Fruit fly (Drosophila melanogaster) whole organism, embryonic: ENCODE results near the gene usp.

Experiments
- Bgb ChIP-seq: fragments of 200-800 bp; sonication (Bioruptor generic); IDR thresholded peaks from 2 replicates; pipeline ENCODE4 v1.3.6; 2022; ENCODE audit warnings: missing biosample characterization, missing genetic modification characterization; ENCODE audit not compliant: partially characterized antibody
- C15 ChIP-seq: fragments of 200-800 bp; sonication (Bioruptor generic); IDR thresholded peaks from 3 replicates; pipeline ENCODE4 v1.3.6; 2022; ENCODE audit warnings: missing biosample characterization, missing genetic modification characterization
- CG15073 ChIP-seq: fragments of 200-800 bp; sonication (Bioruptor generic); optimal IDR thresholded peaks from 2 replicates; lab custom pipeline; 2016; ENCODE audit warnings: missing biosample characterization, missing genetic modification characterization
- CG1603 ChIP-seq: fragments of 200-800 bp; sonication (Bioruptor generic); optimal IDR thresholded peaks from 2 replicates; lab custom pipeline; 2019; ENCODE audit warnings: missing biosample characterization, mild to moderate bottlenecking, missing genetic modification characterization, moderate library complexity
- CG17912 ChIP-seq: fragments of 200-800 bp; sonication (Bioruptor generic); optimal IDR thresholded peaks from 2 replicates; lab custom pipeline; 2018; ENCODE audit warnings: missing biosample characterization, mild to moderate bottlenecking, missing genetic modification characterization
- CG18599 ChIP-seq: fragments of 200-800 bp; sonication (Bioruptor generic); optimal IDR thresholded peaks from 3 replicates; lab custom pipeline; 2017; ENCODE audit warnings: missing biosample characterization, missing genetic modification characterization, mild to moderate bottlenecking, moderate library complexity, missing genetic modification reagents
- CG18764 ChIP-seq: fragments of 200-800 bp; sonication (Bioruptor generic); optimal IDR thresholded peaks from 3 replicates; lab custom pipeline; 2016; ENCODE audit warnings: missing biosample characterization, missing genetic modification characterization
- CG30403 ChIP-seq: fragments of 200-800 bp; sonication (Bioruptor generic); optimal IDR thresholded peaks from 3 replicates; lab custom pipeline; 2016; ENCODE audit warnings: missing biosample characterization, missing genetic modification characterization
- CG33557 ChIP-seq: fragments of 200-800 bp; sonication (Bioruptor generic); optimal IDR thresholded peaks from 2 replicates; lab custom pipeline; 2019; ENCODE audit warnings: missing biosample characterization, mild to moderate bottlenecking, missing genetic modification characterization, moderate library complexity
- CG3847 ChIP-seq: fragments of 200-800 bp; sonication (Bioruptor generic); IDR thresholded peaks from 2 replicates; pipeline ENCODE4 v1.3.6; 2022; ENCODE audit warnings: missing biosample characterization, missing genetic modification characterization
- CG42726 ChIP-seq: fragments of 200-800 bp; sonication (Bioruptor generic); IDR thresholded peaks from 2 replicates; pipeline ENCODE4 v1.3.6; 2022; ENCODE audit warnings: missing biosample characterization, missing genetic modification characterization; ENCODE audit not compliant: partially characterized antibody
- CG6689 ChIP-seq: fragments of 200-800 bp; sonication (Bioruptor generic); IDR thresholded peaks from 2 replicates; pipeline ENCODE4 v1.3.6; 2022; ENCODE audit warnings: missing biosample characterization, missing genetic modification characterization
- CG7271 ChIP-seq: fragments of 200-800 bp; sonication (Bioruptor generic); optimal IDR thresholded peaks from 2 replicates; lab custom pipeline; 2018; ENCODE audit warnings: missing biosample characterization, mild to moderate bottlenecking, missing genetic modification characterization, moderate library complexity
- CG7745 ChIP-seq: fragments of 200-800 bp; sonication (Bioruptor generic); optimal IDR thresholded peaks from 2 replicates; lab custom pipeline; 2018; ENCODE audit warnings: missing biosample characterization, mild to moderate bottlenecking, missing genetic modification characterization, moderate library complexity
- CG7963 ChIP-seq: fragments of 200-800 bp; sonication (Bioruptor generic); IDR thresholded peaks from 3 replicates; pipeline ENCODE4 v1.3.6; 2022; ENCODE audit warnings: missing biosample characterization, missing genetic modification characterization; ENCODE audit not compliant: partially characterized antibody
- CG7987 ChIP-seq: fragments of 200-800 bp; sonication (Bioruptor generic); optimal IDR thresholded peaks from 2 replicates; lab custom pipeline; 2018; ENCODE audit warnings: missing biosample characterization, mild to moderate bottlenecking, missing genetic modification characterization, moderate library complexity
- CG8765 ChIP-seq: fragments of 200-800 bp; sonication (Bioruptor generic); IDR thresholded peaks from 2 replicates; pipeline ENCODE4 v1.3.6; 2022; ENCODE audit warnings: missing biosample characterization, missing genetic modification characterization
- CG9215 ChIP-seq: fragments of 200-800 bp; sonication (Bioruptor generic); IDR thresholded peaks from 2 replicates; pipeline ENCODE4 v1.3.6; 2022; ENCODE audit warnings: missing biosample characterization, missing genetic modification characterization
- CG9817 ChIP-seq: fragments of 200-800 bp; sonication (Bioruptor generic); optimal IDR thresholded peaks from 2 replicates; lab custom pipeline; 2018; ENCODE audit warnings: missing biosample characterization, mild to moderate bottlenecking, missing genetic modification characterization, moderate library complexity
- CG9932 ChIP-seq: fragments of 200-800 bp; sonication (Bioruptor generic); IDR thresholded peaks from 2 replicates; pipeline ENCODE4 v1.3.6; 2022; ENCODE audit warnings: missing biosample characterization, missing genetic modification characterization
- Dip3 ChIP-seq: fragments of 200-800 bp; sonication (Bioruptor generic); optimal IDR thresholded peaks from 3 replicates; lab custom pipeline; 2016; ENCODE audit warnings: missing biosample characterization, missing genetic modification characterization
- H15 ChIP-seq: fragments of 200-800 bp; sonication (Bioruptor generic); IDR thresholded peaks from 3 replicates; pipeline ENCODE4 v1.3.6; 2022; ENCODE audit warnings: missing biosample characterization, missing genetic modification characterization
- Hr51 ChIP-seq, 2 experiments: fragments of 200-800 bp; sonication (Bioruptor generic); optimal IDR thresholded peaks; 2 replicates in 1 of 2; 3 replicates in 1 of 2; lab custom pipeline; 2016 to 2018; ENCODE audit warnings: missing biosample characterization in 2 of 2, missing genetic modification characterization in 2 of 2, mild to moderate bottlenecking in 1 of 2, moderate library complexity in 1 of 2
- Mad ChIP-seq: fragments of 200-800 bp; sonication (Bioruptor generic); optimal IDR thresholded peaks from 2 replicates; lab custom pipeline; 2016; ENCODE audit warnings: missing biosample characterization, missing genetic modification characterization
- Nf-YB ChIP-seq: fragments of 200-800 bp; sonication (Bioruptor generic); optimal IDR thresholded peaks from 3 replicates; lab custom pipeline; 2019; ENCODE audit warnings: missing biosample characterization, mild to moderate bottlenecking, missing genetic modification characterization, moderate library complexity
- Oaz ChIP-seq: fragments of 200-800 bp; sonication (Bioruptor generic); IDR thresholded peaks from 2 replicates; pipeline ENCODE4 v1.3.6; 2022; ENCODE audit warnings: missing biosample characterization, missing genetic modification characterization
- Poxn ChIP-seq: fragments of 200-800 bp; sonication (Bioruptor generic); IDR thresholded peaks from 2 replicates; pipeline ENCODE4 v1.3.6; 2022; ENCODE audit warnings: missing biosample characterization, missing genetic modification characterization
- Sox102F ChIP-seq: fragments of 200-800 bp; sonication (Bioruptor generic); optimal IDR thresholded peaks from 2 replicates; lab custom pipeline; 2018; ENCODE audit warnings: missing biosample characterization, mild to moderate bottlenecking, missing genetic modification characterization, moderate library complexity
- Sry-β ChIP-seq: fragments of 200-800 bp; sonication (Bioruptor generic); optimal IDR thresholded peaks from 2 replicates; lab custom pipeline; 2018; ENCODE audit warnings: missing biosample characterization, mild to moderate bottlenecking, missing genetic modification characterization, moderate library complexity
- corto ChIP-seq: fragments of 200-800 bp; sonication (Bioruptor generic); optimal IDR thresholded peaks from 2 replicates; lab custom pipeline; 2016; ENCODE audit warnings: missing biosample characterization, mild to moderate bottlenecking, missing genetic modification characterization, moderate library complexity
- dysf ChIP-seq: fragments of 200-800 bp; sonication (Bioruptor generic); IDR thresholded peaks from 3 replicates; pipeline ENCODE4 v1.3.6; 2022; ENCODE audit warnings: missing biosample characterization, missing genetic modification characterization
- gem ChIP-seq: fragments of 200-800 bp; sonication (Bioruptor generic); optimal IDR thresholded peaks from 2 replicates; lab custom pipeline; 2019; ENCODE audit warnings: missing biosample characterization, mild to moderate bottlenecking, missing genetic modification characterization, moderate library complexity
- ham ChIP-seq: fragments of 200-800 bp; sonication (Bioruptor generic); IDR thresholded peaks from 2 replicates; pipeline ENCODE4 v1.3.6; 2022; ENCODE audit warnings: missing biosample characterization, missing genetic modification characterization
- hbn ChIP-seq: fragments of 200-800 bp; sonication (Bioruptor generic); IDR thresholded peaks from 2 replicates; pipeline ENCODE4 v1.3.6; 2022; ENCODE audit warnings: missing biosample characterization, missing genetic modification characterization; ENCODE audit not compliant: partially characterized antibody
- hth ChIP-seq: fragments of >200 bp; optimal IDR thresholded peaks from 2 replicates; lab custom pipeline; 2017; ENCODE audit warnings: inconsistent platforms
- ind ChIP-seq: fragments of 200-800 bp; sonication (Bioruptor generic); optimal IDR thresholded peaks from 3 replicates; lab custom pipeline; 2016; ENCODE audit warnings: missing biosample characterization, missing genetic modification characterization
- kah ChIP-seq: fragments of 200-800 bp; sonication (Bioruptor generic); optimal IDR thresholded peaks from 2 replicates; lab custom pipeline; 2018; ENCODE audit warnings: missing biosample characterization, mild to moderate bottlenecking, missing genetic modification characterization
- kay ChIP-seq: fragments of 200-800 bp; sonication (Bioruptor generic); optimal IDR thresholded peaks from 2 replicates; lab custom pipeline; 2016; ENCODE audit warnings: missing biosample characterization, missing genetic modification characterization
- lilli ChIP-seq: fragments of 200-800 bp; sonication (Bioruptor generic); optimal IDR thresholded peaks from 3 replicates; lab custom pipeline; 2016; ENCODE audit warnings: missing biosample characterization, missing genetic modification characterization
- nerfin-2 ChIP-seq: fragments of 200-800 bp; sonication (Bioruptor generic); IDR thresholded peaks from 2 replicates; pipeline ENCODE4 v1.3.6; 2022; ENCODE audit warnings: missing biosample characterization, missing genetic modification characterization; ENCODE audit not compliant: partially characterized antibody
- onecut ChIP-seq: fragments of 200-800 bp; sonication (Bioruptor generic); IDR thresholded peaks from 2 replicates; pipeline ENCODE4 v1.3.6; 2022; ENCODE audit warnings: missing biosample characterization, missing genetic modification characterization
- prd ChIP-seq, 3 experiments: fragments of >200 bp in 2 of 3; fragments of 200-800 bp in 1 of 3; sonication (Bioruptor generic) in 1 of 3; optimal IDR thresholded peaks in 2 of 3; IDR thresholded peaks in 1 of 3; 2 replicates in 2 of 3; 3 replicates in 1 of 3; pipeline versions ENCODE4 v1.3.6 to Lab custom; 2017 to 2022; ENCODE audit warnings: missing biosample characterization in 1 of 3, missing genetic modification characterization in 1 of 3
- psq ChIP-seq: fragments of 200-800 bp; sonication (Bioruptor generic); optimal IDR thresholded peaks from 2 replicates; lab custom pipeline; 2017; ENCODE audit warnings: missing biosample characterization, missing genetic modification characterization
- pum ChIP-seq: fragments of 200-800 bp; sonication (Bioruptor generic); optimal IDR thresholded peaks from 2 replicates; lab custom pipeline; 2016; ENCODE audit warnings: missing biosample characterization, missing genetic modification characterization
- repo ChIP-seq: fragments of 200-800 bp; sonication (Bioruptor generic); optimal IDR thresholded peaks from 2 replicates; lab custom pipeline; 2016; ENCODE audit warnings: missing biosample characterization, missing genetic modification characterization
- run ChIP-seq: fragments of 200-800 bp; sonication (Bioruptor generic); optimal IDR thresholded peaks from 3 replicates; lab custom pipeline; 2018; ENCODE audit warnings: missing biosample characterization, mild to moderate bottlenecking, missing genetic modification characterization
- sens ChIP-seq: fragments of 200-800 bp; sonication (Bioruptor generic); peaks from one replicate; lab custom pipeline; 2016; ENCODE audit warnings: missing biosample characterization, missing genetic modification characterization
- so ChIP-seq: fragments of 200-800 bp; sonication (Bioruptor generic); IDR thresholded peaks from 3 replicates; pipeline ENCODE4 v1.3.6; 2022; ENCODE audit warnings: missing biosample characterization, missing genetic modification characterization
- ssp ChIP-seq: fragments of 200-800 bp; sonication (Bioruptor generic); IDR thresholded peaks from 2 replicates; pipeline ENCODE4 v1.3.6; 2022; ENCODE audit warnings: missing biosample characterization, missing genetic modification characterization
- unpg ChIP-seq: fragments of 200-800 bp; sonication (Bioruptor generic); optimal IDR thresholded peaks from 3 replicates; lab custom pipeline; 2018; ENCODE audit warnings: missing biosample characterization, mild to moderate bottlenecking, missing genetic modification characterization, moderate library complexity

The usp gene

dm6 chrX:2083109-2083508 lies 41.0 kb upstream of the usp start (continued):
- no peak for TF ChIP-seq CG33557 (GFP tag; lab: Kevin White, UChicago)
- TF ChIP-seq onecut (GFP tag; lab: Robert Waterston, UW), result no peak
- peak; percentile 53; the same call in 1 of the 2 replicates for TF ChIP-seq Poxn
- peak; percentile 36 for TF ChIP-seq sens (GFP tag; lab: Kevin White, UChicago)
- peak; percentile 16 for TF ChIP-seq kay
- no peak for TF ChIP-seq kah
- peak; percentile 82 for TF ChIP-seq CG9817 (tag; lab: Kevin White, UChicago)
- TF ChIP-seq CG7271, result no peak
- no peak for TF ChIP-seq CG7987 (GFP tag; lab: Kevin White, UChicago)
- peak; percentile 68 for TF ChIP-seq CG3847 (GFP tag; lab: Robert Waterston, UW)
- no peak; the same call in 1 of the 2 replicates for TF ChIP-seq ssp (GFP tag; lab: Robert Waterston, UW)
- no peak for TF ChIP-seq nerfin-2
- no peak for TF ChIP-seq Bgb (GFP tag; lab: Robert Waterston, UW)
- no peak for TF ChIP-seq CG18764 (GFP tag; lab: Kevin White, UChicago)
- peak; percentile 42; the same call in 1 of the 2 replicates for TF ChIP-seq CG8765 (GFP tag; lab: Robert Waterston, UW)
- TF ChIP-seq H15 (GFP tag; lab: Robert Waterston, UW), result no peak
- TF ChIP-seq CG9215 (GFP tag; lab: Robert Waterston, UW), result peak; percentile 79
- no peak for TF ChIP-seq Nf-YB
- TF ChIP-seq CG17912 (GFP tag; lab: Kevin White, UChicago), result no peak
- peak; percentile 53 for TF ChIP-seq CG1603 (tag; lab: Kevin White, UChicago)
- TF ChIP-seq corto (GFP tag; lab: Kevin White, UChicago), result no peak
- TF ChIP-seq Sry-β (GFP tag; lab: Kevin White, UChicago), result no peak
- no peak for TF ChIP-seq prd (optimal IDR thresholded peaks at IDR 0.05; lab: Kevin White, UChicago)
- TF ChIP-seq prd (GFP tag; IDR thresholded peaks at IDR 0.05; lab: Robert Waterston, UW), result peak; percentile 75
- TF ChIP-seq so (GFP tag; lab: Robert Waterston, UW), result peak; percentile 72; the same call in 2 of the 3 replicates
- peak; percentile 42; the same call in 1 of the 2 replicates for TF ChIP-seq CG6689 (GFP tag; lab: Robert Waterston, UW)
- peak; percentile 66 for TF ChIP-seq Dip3 (GFP tag; lab: Kevin White, UChicago)
- peak; percentile 51 for TF ChIP-seq CG30403
- peak; percentile 57 for TF ChIP-seq unpg (GFP tag; lab: Kevin White, UChicago)
- TF ChIP-seq psq (GFP tag; lab: Kevin White, UChicago), result no peak
- TF ChIP-seq CG15073 (GFP tag; lab: Kevin White, UChicago), result no peak
- TF ChIP-seq pum (GFP tag; lab: Kevin White, UChicago), result peak; percentile 16
- TF ChIP-seq CG7963 (GFP tag; lab: Robert Waterston, UW), result no peak
- no peak for TF ChIP-seq CG42726 (GFP tag; lab: Robert Waterston, UW)
- peak; percentile 91 for TF ChIP-seq CG9932 (GFP tag; lab: Robert Waterston, UW)
- no peak for TF ChIP-seq ham (GFP tag; lab: Robert Waterston, UW)
- TF ChIP-seq CG7745 (tag; lab: Kevin White, UChicago), result no peak
- peak; percentile 80 for TF ChIP-seq lilli
- no peak for TF ChIP-seq run (tag; lab: Kevin White, UChicago)
- TF ChIP-seq gem (tag; lab: Kevin White, UChicago), result peak; percentile 64
- TF ChIP-seq Oaz (GFP tag; lab: Robert Waterston, UW), result no peak
- no peak for TF ChIP-seq C15
- peak; percentile 75 for TF ChIP-seq dysf (GFP tag; lab: Robert Waterston, UW)
- peak; percentile 11 for TF ChIP-seq Mad
- TF ChIP-seq ind (GFP tag; lab: Kevin White, UChicago), result peak; percentile 67
- TF ChIP-seq CG18599 (GFP tag; lab: Kevin White, UChicago), result peak; percentile 82
- peak; percentile 25 for TF ChIP-seq Sox102F
- TF ChIP-seq Hr51 (GFP tag; optimal IDR thresholded peaks at IDR 0.05; lab: Kevin White, UChicago), result peak; percentile 18 to 42
- no peak for TF ChIP-seq repo (GFP tag; lab: Kevin White, UChicago)
- TF ChIP-seq hth (lab: Kevin White, UChicago), result no peak
- no peak for TF ChIP-seq hbn (GFP tag; lab: Robert Waterston, UW)
